Worm (Caenorhabditis elegans) whole organism, L4 larva: Measurements from ENCODE around the gene ZC487.2.

Source experiments
- F37D6.2 ChIP-seq: sonication (generic microtip); optimal IDR thresholded peaks from 2 replicates; lab custom pipeline; 2016; ENCODE audit warnings: mild to moderate bottlenecking, missing genetic modification characterization, missing compliant biosample characterization
- T20F7.1 ChIP-seq: fragments of 200-800 bp; sonication (Bioruptor generic); optimal IDR thresholded peaks from 2 replicates; lab custom pipeline; 2018; ENCODE audit warnings: mild to moderate bottlenecking, missing genetic modification characterization, missing compliant biosample characterization
- T26A8.4 ChIP-seq: fragments of 200-800 bp; sonication (Bioruptor generic); IDR thresholded peaks from 2 replicates; pipeline ENCODE4 v1.3.6; 2022; ENCODE audit warnings: missing genetic modification characterization, missing compliant biosample characterization
- Y48G9A.11 ChIP-seq: fragments of 200-800 bp; sonication (Bioruptor generic); IDR thresholded peaks from 2 replicates; pipeline ENCODE4 v1.3.6; 2022; ENCODE audit warnings: missing genetic modification reagents, missing genetic modification characterization, missing compliant biosample characterization
- Y5F2A.4 ChIP-seq: fragments of 200-800 bp; sonication (Bioruptor generic); optimal IDR thresholded peaks from 2 replicates; lab custom pipeline; 2018; ENCODE audit warnings: mild to moderate bottlenecking, missing genetic modification characterization, missing compliant biosample characterization
- ZK337.2 ChIP-seq: fragments of 200-800 bp; sonication (Bioruptor generic); IDR thresholded peaks from 2 replicates; pipeline ENCODE4 v1.3.6; 2022; ENCODE audit warnings: missing genetic modification reagents, missing genetic modification characterization, missing compliant biosample characterization
- aha-1 ChIP-seq: fragments of 150-350 bp; peaks from one replicate; lab custom pipeline; 2014; ENCODE audit warnings: missing biosample characterization, missing genetic modification characterization
- aly-2 ChIP-seq: sonication (generic microtip); optimal IDR thresholded peaks from 2 replicates; lab custom pipeline; 2018; ENCODE audit warnings: missing biosample characterization, missing genetic modification characterization
- attf-4 ChIP-seq: sonication (generic microtip); optimal IDR thresholded peaks from 3 replicates; lab custom pipeline; 2017; ENCODE audit warnings: missing biosample characterization, missing genetic modification characterization
- ceh-20 ChIP-seq: fragments of 200-800 bp; sonication (Bioruptor generic); IDR thresholded peaks from 2 replicates; pipeline ENCODE4 v1.3.6; 2022; ENCODE audit warnings: missing genetic modification reagents, missing genetic modification characterization, missing compliant biosample characterization
- ceh-32 ChIP-seq: sonication (generic microtip); optimal IDR thresholded peaks from 2 replicates; lab custom pipeline; 2016; ENCODE audit warnings: mild to moderate bottlenecking, missing genetic modification characterization, missing compliant biosample characterization; ENCODE audit not compliant: poor library complexity
- ceh-62 ChIP-seq: sonication (generic microtip); optimal IDR thresholded peaks from 2 replicates; lab custom pipeline; 2017; ENCODE audit warnings: missing biosample characterization, missing genetic modification characterization
- daf-19 ChIP-seq: fragments of 200-800 bp; sonication (Bioruptor generic); conservative IDR thresholded peaks from 2 replicates; pipeline ENCODE4 v1.3.6; 2022; ENCODE audit warnings: missing genetic modification characterization, missing compliant biosample characterization
- dmd-6 ChIP-seq: fragments of 200-800 bp; sonication (Bioruptor generic); IDR thresholded peaks from 2 replicates; pipeline ENCODE4 v1.3.6; 2022; ENCODE audit warnings: missing genetic modification reagents, missing genetic modification characterization, missing compliant biosample characterization
- dmd-8 ChIP-seq: fragments of 200-800 bp; sonication (Bioruptor generic); IDR thresholded peaks from 2 replicates; pipeline ENCODE4 v1.3.6; 2022; ENCODE audit warnings: missing genetic modification characterization, missing compliant biosample characterization
- dve-1 ChIP-seq: sonication (generic microtip); optimal IDR thresholded peaks from 2 replicates; lab custom pipeline; 2017; ENCODE audit warnings: antibody characterized with exemption, mild to moderate bottlenecking, missing genetic modification characterization, missing compliant biosample characterization; ENCODE audit not compliant: insufficient read depth
- fkh-10 ChIP-seq: fragments of 150-350 bp; optimal IDR thresholded peaks from 2 replicates; lab custom pipeline; 2014; ENCODE audit warnings: missing biosample characterization, missing genetic modification reagents, missing genetic modification characterization
- fos-1 ChIP-seq: fragments of 150-350 bp; optimal IDR thresholded peaks from 2 replicates; lab custom pipeline; 2014; ENCODE audit warnings: missing biosample characterization, missing genetic modification characterization
- hlh-11 ChIP-seq: fragments of 200-800 bp; sonication (Bioruptor generic); optimal IDR thresholded peaks from 2 replicates; lab custom pipeline; 2018; ENCODE audit warnings: mild to moderate bottlenecking, missing genetic modification characterization, missing compliant biosample characterization
- hlh-30 ChIP-seq: sonication (generic microtip); optimal IDR thresholded peaks from 2 replicates; lab custom pipeline; 2017; ENCODE audit warnings: antibody characterized with exemption, mild to moderate bottlenecking, missing genetic modification characterization, missing compliant biosample characterization; ENCODE audit not compliant: insufficient read depth
- hmg-1.1 ChIP-seq: fragments of 200-800 bp; sonication (Bioruptor generic); IDR thresholded peaks from 2 replicates; pipeline ENCODE4 v1.3.6; 2022; ENCODE audit warnings: missing genetic modification reagents, missing genetic modification characterization, missing compliant biosample characterization
- lin-1 ChIP-seq: fragments of 200-800 bp; sonication (Bioruptor generic); IDR thresholded peaks from 2 replicates; pipeline ENCODE4 v1.3.6; 2022; ENCODE audit warnings: missing genetic modification reagents, missing genetic modification characterization, missing compliant biosample characterization
- lin-13 ChIP-seq: fragments of 150-350 bp; optimal IDR thresholded peaks from 2 replicates; lab custom pipeline; 2014; ENCODE audit warnings: missing biosample characterization, missing genetic modification reagents, missing genetic modification characterization
- lin-29 ChIP-seq: fragments of 200-800 bp; sonication (Bioruptor generic); IDR thresholded peaks from 2 replicates; pipeline ENCODE4 v1.3.6; 2022; ENCODE audit warnings: missing genetic modification reagents, missing genetic modification characterization, missing compliant biosample characterization
- lin-38 ChIP-seq: fragments of 200-800 bp; sonication (Bioruptor generic); IDR thresholded peaks from 2 replicates; pipeline ENCODE4 v1.3.6; 2022; ENCODE audit warnings: missing genetic modification reagents, missing genetic modification characterization, missing compliant biosample characterization
- madf-9 ChIP-seq: fragments of 200-800 bp; sonication (Bioruptor generic); conservative IDR thresholded peaks from 2 replicates; pipeline ENCODE4 v1.3.6; 2022; ENCODE audit warnings: missing genetic modification reagents, missing genetic modification characterization, missing compliant biosample characterization
- mdl-1 ChIP-seq, 2 experiments: fragments of 150-350 bp in 1 of 2; sonication (generic microtip) in 1 of 2; optimal IDR thresholded peaks; 2 replicates each; lab custom pipeline; 2014 to 2017; ENCODE audit warnings: missing biosample characterization in 2 of 2, missing genetic modification characterization in 2 of 2
- mdt-29 ChIP-seq: fragments of 200-800 bp; sonication (Bioruptor generic); IDR thresholded peaks from 2 replicates; pipeline ENCODE4 v1.3.6; 2022; ENCODE audit warnings: missing genetic modification reagents, missing genetic modification characterization, missing compliant biosample characterization
- mep-1 ChIP-seq: fragments of 150-350 bp; sonication (generic microtip); optimal IDR thresholded peaks from 3 replicates; lab custom pipeline; 2014; ENCODE audit warnings: missing biosample characterization, missing genetic modification characterization
- mxl-3 ChIP-seq: fragments of 200-800 bp; sonication (Bioruptor generic); optimal IDR thresholded peaks from 2 replicates; lab custom pipeline; 2018; ENCODE audit warnings: mild to moderate bottlenecking, missing genetic modification characterization, missing compliant biosample characterization
- nhr-10 ChIP-seq: fragments of 150-350 bp; optimal IDR thresholded peaks from 2 replicates; lab custom pipeline; 2014; ENCODE audit warnings: missing biosample characterization, missing genetic modification characterization
- nhr-25 ChIP-seq: sonication (generic microtip); optimal IDR thresholded peaks from 2 replicates; lab custom pipeline; 2017; ENCODE audit warnings: missing genetic modification characterization, mild to moderate bottlenecking, missing compliant biosample characterization, antibody characterized with exemption, moderate library complexity, borderline replicate concordance; ENCODE audit not compliant: insufficient read depth
- nhr-28 ChIP-seq: fragments of 150-350 bp; optimal IDR thresholded peaks from 2 replicates; lab custom pipeline; 2014; ENCODE audit warnings: missing biosample characterization, missing genetic modification characterization
- nhr-42 ChIP-seq: fragments of 200-800 bp; sonication (Bioruptor generic); IDR thresholded peaks from 2 replicates; pipeline ENCODE4 v1.3.6; 2022; ENCODE audit warnings: missing genetic modification characterization, missing compliant biosample characterization
- nhr-48 ChIP-seq: sonication (generic microtip); optimal IDR thresholded peaks from 2 replicates; lab custom pipeline; 2016; ENCODE audit warnings: mild to moderate bottlenecking, missing genetic modification characterization, missing compliant biosample characterization
- nhr-77 ChIP-seq: fragments of 150-350 bp; optimal IDR thresholded peaks from 2 replicates; lab custom pipeline; 2014; ENCODE audit warnings: missing biosample characterization, missing genetic modification characterization
- pqm-1 ChIP-seq: sonication (generic microtip); optimal IDR thresholded peaks from 2 replicates; lab custom pipeline; 2017; ENCODE audit warnings: missing biosample characterization, missing genetic modification characterization
- sdz-12 ChIP-seq: fragments of 200-800 bp; sonication (Bioruptor generic); optimal IDR thresholded peaks from 2 replicates; lab custom pipeline; 2018; ENCODE audit warnings: mild to moderate bottlenecking, missing genetic modification characterization, missing compliant biosample characterization
- snpc-1.2 ChIP-seq: fragments of 200-800 bp; sonication (Bioruptor generic); IDR thresholded peaks from 2 replicates; pipeline ENCODE4 v1.3.6; 2022; ENCODE audit warnings: missing genetic modification reagents, missing genetic modification characterization, missing compliant biosample characterization
- spr-1 ChIP-seq: sonication (generic microtip); optimal IDR thresholded peaks from 2 replicates; lab custom pipeline; 2016; ENCODE audit warnings: mild to moderate bottlenecking, missing genetic modification characterization, missing compliant biosample characterization
- tra-1 ChIP-seq: fragments of 200-800 bp; sonication (Bioruptor generic); IDR thresholded peaks from 2 replicates; pipeline ENCODE4 v1.3.6; 2022; ENCODE audit warnings: missing genetic modification reagents, missing genetic modification characterization, missing compliant biosample characterization
- unc-39 ChIP-seq: sonication (generic microtip); optimal IDR thresholded peaks from 2 replicates; lab custom pipeline; 2017; ENCODE audit warnings: missing biosample characterization, missing genetic modification characterization
- zfp-3 ChIP-seq: fragments of 200-800 bp; sonication (Bioruptor generic); conservative IDR thresholded peaks from 2 replicates; pipeline ENCODE4 v1.3.6; 2022; ENCODE audit warnings: missing genetic modification reagents, missing genetic modification characterization, missing compliant biosample characterization
- zip-2 ChIP-seq: fragments of 150-350 bp; optimal IDR thresholded peaks from 2 replicates; lab custom pipeline; 2014; ENCODE audit warnings: missing biosample characterization, missing genetic modification characterization
- ztf-11 ChIP-seq: fragments of 150-350 bp; optimal IDR thresholded peaks from 2 replicates; lab custom pipeline; 2014; ENCODE audit warnings: missing biosample characterization, missing genetic modification characterization
- ztf-7 ChIP-seq: fragments of 150-350 bp; optimal IDR thresholded peaks from 2 replicates; lab custom pipeline; 2014; ENCODE audit warnings: missing biosample characterization, missing genetic modification characterization

ZC487.2 gene

ce11 chrV:6699021-6699420 lies 23.3 kb downstream of the ZC487.2 start:
- no peak for TF ChIP-seq madf-9 (GFP tag; lab: Robert Waterston, UW)
- no peak for TF ChIP-seq nhr-10 (tag; lab: Kevin White, UChicago)
- no peak for TF ChIP-seq T26A8.4 (GFP tag; lab: Robert Waterston, UW)
- TF ChIP-seq ceh-20 (GFP tag; lab: Robert Waterston, UW): no peak
- peak; percentile 99 for TF ChIP-seq nhr-28

DNA sequence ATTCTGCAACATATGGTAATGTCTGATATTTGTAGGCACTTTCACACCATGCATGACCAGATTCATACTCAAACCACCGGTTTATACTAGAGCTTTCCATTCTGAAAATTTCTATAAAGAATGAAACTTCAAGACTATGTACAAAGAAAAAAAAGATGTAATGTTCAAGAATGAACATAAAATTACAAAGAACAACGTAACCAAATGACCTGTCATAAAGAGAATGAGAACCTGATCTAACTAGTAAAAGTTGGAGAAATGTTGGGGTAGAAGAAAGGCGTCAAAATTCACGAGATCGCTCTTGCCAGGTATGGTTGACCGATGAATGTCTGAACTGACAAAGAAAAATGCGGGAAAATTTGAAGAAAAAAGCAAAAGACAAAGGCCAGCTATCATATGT lies 24.7 kb downstream of the ZC487.2 start, which contains the start of gene W02F12.2:
Gene W02F12.2, minus strand, starts transcription at position 101 of the 400 bp plus-strand sequence.
- no peak for TF ChIP-seq T20F7.1 (GFP tag; lab: Kevin White, UChicago)
- no peak for TF ChIP-seq mep-1 (tag; lab: Kevin White, UChicago)
- TF ChIP-seq mdt-29 (GFP tag; lab: Robert Waterston, UW): no peak
- TF ChIP-seq lin-38: no peak
- no peak for TF ChIP-seq dmd-8 (GFP tag; lab: Robert Waterston, UW)
- TF ChIP-seq hlh-30 (tag; lab: Kevin White, UChicago): peak; percentile 27
- TF ChIP-seq, all 104 proteins: peak for 1

ce11 chrV:6694668-6695067 lies 27.6 kb downstream of the ZC487.2 start, which contains the start of gene W02F12.8:
Gene W02F12.8, minus strand, starts transcription at chrV:6694768.
- TF ChIP-seq spr-1 (no peak), dve-1 (no peak), nhr-28 (peak; percentile 3), ceh-32 (tag; lab: Kevin White, UChicago) (no peak)

DNA sequence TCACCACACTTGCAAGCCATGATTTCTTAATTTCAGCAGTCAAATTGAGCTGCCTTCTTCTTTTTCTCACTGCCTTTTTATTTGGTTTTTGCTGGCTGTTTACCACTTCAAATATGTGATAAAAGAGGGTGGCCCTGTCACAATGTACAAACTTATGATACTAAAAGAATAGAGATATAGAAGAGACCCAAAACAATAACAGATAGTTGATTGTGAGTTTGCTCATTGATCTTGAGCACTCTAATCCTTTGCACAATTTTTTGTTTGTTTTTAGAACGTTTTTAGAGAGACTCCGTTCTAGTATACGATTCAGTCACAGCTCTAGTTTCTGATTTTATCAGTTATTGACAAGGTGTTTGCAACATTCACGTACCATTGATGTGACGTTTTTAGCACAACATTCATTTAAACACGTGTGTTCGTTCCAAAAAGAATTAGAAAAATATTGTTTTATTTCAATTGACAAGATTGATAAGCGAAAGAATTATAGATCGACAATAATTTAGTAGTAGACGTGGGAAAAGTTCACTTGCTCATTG lies 30.4 kb downstream of the ZC487.2 start, which contains the start of gene mtl-1:
Gene mtl-1, minus strand, starts transcription at position 51 of the 539 bp plus-strand sequence.
- TF ChIP-seq fkh-10 (GFP tag; lab: Kevin White, UChicago) (no peak), nhr-77 (tag; lab: Kevin White, UChicago) (peak; percentile 41), dmd-6 (GFP tag; lab: Robert Waterston, UW) (peak; percentile 43; the same call in 1 of the 2 replicates), Y48G9A.11 (GFP tag; lab: Robert Waterston, UW) (no peak), ceh-20 (GFP tag; lab: Robert Waterston, UW) (no peak), nhr-25 (tag; lab: Kevin White, UChicago) (no peak), dve-1 (peak; percentile 32), snpc-1.2 (no peak), Y5F2A.4 (GFP tag; lab: Kevin White, UChicago) (no peak), mdt-29 (GFP tag; lab: Robert Waterston, UW) (no peak), pqm-1 (tag; lab: Kevin White, UChicago) (peak; percentile 7), lin-13 (GFP tag; lab: Kevin White, UChicago) (no peak), attf-4 (tag; lab: Kevin White, UChicago) (no peak), ceh-62 (tag; lab: Kevin White, UChicago) (no peak), tra-1 (no peak), aha-1 (tag; lab: Kevin White, UChicago) (peak; percentile 55), zip-2 (tag; lab: Kevin White, UChicago) (no peak), lin-29 (GFP tag; lab: Robert Waterston, UW) (no peak), hlh-11 (tag; lab: Kevin White, UChicago) (peak; percentile 32), mxl-3 (GFP tag; lab: Kevin White, UChicago) (peak; percentile 11), fos-1 (tag; lab: Kevin White, UChicago) (no peak), F37D6.2 (tag; lab: Kevin White, UChicago) (no peak), hmg-1.1 (GFP tag; lab: Robert Waterston, UW) (no peak), ztf-7 (tag; lab: Kevin White, UChicago) (peak; percentile 2), nhr-48 (no peak), unc-39 (tag; lab: Kevin White, UChicago) (no peak), nhr-42 (GFP tag; lab: Robert Waterston, UW) (no peak), ztf-11 (tag; lab: Kevin White, UChicago) (no peak), lin-1 (GFP tag; lab: Robert Waterston, UW) (no peak), sdz-12 (GFP tag; lab: Kevin White, UChicago) (no peak), aly-2 (tag; lab: Kevin White, UChicago) (no peak), mdl-1 (tag; optimal IDR thresholded peaks at IDR 0.05; lab: Kevin White, UChicago) (peak in 1 of 2 experiments; percentile 46), daf-19 (GFP tag; lab: Robert Waterston, UW) (no peak), ZK337.2 (no peak), zfp-3 (GFP tag; lab: Robert Waterston, UW) (no peak)
